Fruit fly (Drosophila melanogaster): ENCODE data around the gene CG34133.

Gene CG34133

dm6 chr3R:29894393-29894792, 25.2 kb downstream of the CG34133 start (continued):
- peak; percentile 29 for TF ChIP-seq Xbp1 (GFP tag; optimal IDR thresholded peaks at IDR 0.05)
- TF ChIP-seq CG9727 (GFP tag; optimal IDR thresholded peaks at IDR 0.05): peak; percentile 34
- TF ChIP-seq H15 (GFP tag; IDR thresholded peaks at IDR 0.05): peak; percentile 5; the same call in 1 of the 3 replicates
- TF ChIP-seq Sox100B (GFP tag; optimal IDR thresholded peaks at IDR 0.05): peak; percentile 61
- peak; percentile 45 for TF ChIP-seq her (GFP tag; optimal IDR thresholded peaks at IDR 0.05)
- no peak; the same call in 2 of the 3 replicates for TF ChIP-seq croc (GFP tag; conservative IDR thresholded peaks at IDR 0.05)
- TF ChIP-seq seq (GFP tag; IDR thresholded peaks at IDR 0.05): peak; percentile 57; the same call in 1 of the 2 replicates
- TF ChIP-seq CG7372 (GFP tag; IDR thresholded peaks at IDR 0.05): peak; percentile 52; the same call in 1 of the 2 replicates
- TF ChIP-seq lbe (GFP tag; optimal IDR thresholded peaks at IDR 0.05): no peak
- TF ChIP-seq Dip3 (GFP tag; optimal IDR thresholded peaks at IDR 0.05): peak; percentile 38
- peak; percentile 50 for TF ChIP-seq CG7556 (GFP tag; optimal IDR thresholded peaks at IDR 0.05)
- no peak for TF ChIP-seq hkb (optimal IDR thresholded peaks at IDR 0.05)
- peak; percentile 52 for TF ChIP-seq hkb (GFP tag; IDR thresholded peaks at IDR 0.05)
- no peak for TF ChIP-seq sim (GFP tag; IDR thresholded peaks at IDR 0.05)
- TF ChIP-seq ranshi (GFP tag; IDR thresholded peaks at IDR 0.05): peak; percentile 13; the same call in 1 of the 2 replicates
- TF ChIP-seq CG6765 (GFP tag; optimal IDR thresholded peaks at IDR 0.05): peak; percentile 54
- TF ChIP-seq toy (GFP tag; IDR thresholded peaks at IDR 0.05): 0 out of 2 replicates have a peak, but pooled peaks have one; percentile 30
- TF ChIP-seq Dfd (GFP tag; optimal IDR thresholded peaks at IDR 0.05): no peak
- TF ChIP-seq Pdp1 (GFP tag; optimal IDR thresholded peaks at IDR 0.05): peak; percentile 18 to 35
- TF ChIP-seq CG9932 (GFP tag; IDR thresholded peaks at IDR 0.05): peak; percentile 72
- TF ChIP-seq dmrt99B (tag; optimal IDR thresholded peaks at IDR 0.05): peak; percentile 75
- TF ChIP-seq mam (GFP tag; optimal IDR thresholded peaks at IDR 0.05): peak; percentile 51
- TF ChIP-seq Vsx1 (GFP tag; optimal IDR thresholded peaks at IDR 0.05): peak; percentile 19
- TF ChIP-seq CG4424 (GFP tag; optimal IDR thresholded peaks at IDR 0.05): peak; percentile 52
- TF ChIP-seq sens-2 (GFP tag; IDR thresholded peaks at IDR 0.05): no peak
- TF ChIP-seq dysf (GFP tag; IDR thresholded peaks at IDR 0.05): peak; percentile 89
- no peak for TF ChIP-seq C15 (GFP tag; IDR thresholded peaks at IDR 0.05)
- TF ChIP-seq CG33213 (GFP tag; optimal IDR thresholded peaks at IDR 0.05): peak; percentile 11
- no peak for TF ChIP-seq CTCF (GFP tag; optimal IDR thresholded peaks at IDR 0.05)
- no peak for TF ChIP-seq chinmo (GFP tag; IDR thresholded peaks at IDR 0.05; ENCODE audit: partially characterized antibody)
- no peak for TF ChIP-seq cas (GFP tag; IDR thresholded peaks at IDR 0.05)
- peak; percentile 25; the same call in 1 of the 2 replicates for TF ChIP-seq CG43689 (GFP tag; IDR thresholded peaks at IDR 0.05)
- peak; percentile 27 for TF ChIP-seq Camta (GFP tag; optimal IDR thresholded peaks at IDR 0.05)
- TF ChIP-seq CG2116 (GFP tag; optimal IDR thresholded peaks at IDR 0.05): no peak
- TF ChIP-seq gce (GFP tag; IDR thresholded peaks at IDR 0.05): 0 out of 3 replicates have a peak, but pooled peaks have one; percentile 26
- peak; percentile 66 for TF ChIP-seq sug (tag; optimal IDR thresholded peaks at IDR 0.05)
- TF ChIP-seq zfh2 (GFP tag; optimal IDR thresholded peaks at IDR 0.05): peak; percentile 44
- TF ChIP-seq CG4617 (GFP tag; optimal IDR thresholded peaks at IDR 0.05; ENCODE audit: borderline replicate concordance): no peak
- peak; percentile 3 for TF ChIP-seq CG30431 (GFP tag; optimal IDR thresholded peaks at IDR 0.05)
- peak; percentile 10 for TF ChIP-seq kay (GFP tag; optimal IDR thresholded peaks at IDR 0.05)
- TF ChIP-seq CG15269 (tag; optimal IDR thresholded peaks at IDR 0.05): peak; percentile 80
- peak; percentile 27; the same call in 1 of the 2 replicates for TF ChIP-seq MBD-R2 (GFP tag; IDR thresholded peaks at IDR 0.05)
- peak; percentile 6 for TF ChIP-seq CG34376 (GFP tag; optimal IDR thresholded peaks at IDR 0.05)
- TF ChIP-seq Optix (GFP tag; IDR thresholded peaks at IDR 0.05): no peak
- TF ChIP-seq cwo (GFP tag; optimal IDR thresholded peaks at IDR 0.05): peak; percentile 42
- peak; percentile 49 for TF ChIP-seq scrt (GFP tag; optimal IDR thresholded peaks at IDR 0.05)
- no peak for TF ChIP-seq CG4360 (GFP tag; IDR thresholded peaks at IDR 0.05)
- peak; percentile 64 for TF ChIP-seq CG12071 (GFP tag; optimal IDR thresholded peaks at IDR 0.05)
- peak; percentile 63 for TF ChIP-seq ind (GFP tag; optimal IDR thresholded peaks at IDR 0.05)
- TF ChIP-seq Deaf1 (tag; optimal IDR thresholded peaks at IDR 0.05): peak; percentile 33
- peak; percentile 67 for TF ChIP-seq CG3847 (GFP tag; IDR thresholded peaks at IDR 0.05)
- TF ChIP-seq slbo (GFP tag; IDR thresholded peaks at IDR 0.05): peak; percentile 73
